Comparison of ENCODE assay signal across 4 worm cellular contexts in genomic region chrIV:6631704-6632272, ce11.
TF ChIP-seq lines count a peak whose summit lies in the region.

Gene cest-5.1, minus strand, starts transcription at chrIV:6631754.
Gene C01B10.9, plus strand, starts transcription at chrIV:6632222.

TF ChIP-seq in whole organism, L2 larva, 48 proteins besides CTCF, POLR2A, EP300 and RAD21 (continues in another document):
- TF ChIP-seq lin-13 (GFP tag; optimal IDR thresholded peaks at IDR 0.05; lab: Kevin White, UChicago) (peak; percentile 69), egl-27 (tag; optimal IDR thresholded peaks at IDR 0.05; lab: Kevin White, UChicago) (no peak), ztf-4 (tag; optimal IDR thresholded peaks at IDR 0.05; lab: Kevin White, UChicago) (no peak), unc-55 (GFP tag; optimal IDR thresholded peaks at IDR 0.05; lab: Kevin White, UChicago) (peak; percentile 85), mab-5 (tag; optimal IDR thresholded peaks at IDR 0.05; lab: Kevin White, UChicago) (peak; percentile 27), ztf-11 (tag; optimal IDR thresholded peaks at IDR 0.05; lab: Kevin White, UChicago) (no peak), unc-39 (tag; optimal IDR thresholded peaks at IDR 0.05; lab: Kevin White, UChicago) (no peak), R02D3.7 (tag; optimal IDR thresholded peaks at IDR 0.05; lab: Kevin White, UChicago) (peak; percentile 11), C34F6.9 (tag; optimal IDR thresholded peaks at IDR 0.05; lab: Kevin White, UChicago) (peak; percentile 63), elt-1 (tag; optimal IDR thresholded peaks at IDR 0.05; lab: Kevin White, UChicago) (no peak), nhr-6 (tag; optimal IDR thresholded peaks at IDR 0.05; lab: Kevin White, UChicago) (no peak), nhr-21 (tag; optimal IDR thresholded peaks at IDR 0.05; lab: Kevin White, UChicago) (peak; percentile 32), Y55F3AM.14 (GFP tag; optimal IDR thresholded peaks at IDR 0.05; lab: Kevin White, UChicago) (no peak), lin-11 (tag; optimal IDR thresholded peaks at IDR 0.05; lab: Kevin White, UChicago) (peak; percentile 33), F13H6.1 (tag; optimal IDR thresholded peaks at IDR 0.05; lab: Kevin White, UChicago) (peak; percentile 74), ztf-1 (GFP tag; conservative IDR thresholded peaks at IDR 0.05; lab: Robert Waterston, UW) (no peak), sma-9 (GFP tag; optimal IDR thresholded peaks at IDR 0.05; lab: Kevin White, UChicago) (peak; percentile 82), sma-9 (tag; optimal IDR thresholded peaks at IDR 0.05; lab: Kevin White, UChicago) (no peak), lsy-2 (tag; optimal IDR thresholded peaks at IDR 0.05; lab: Kevin White, UChicago) (peak; percentile 59 to 81), sma-3 (GFP tag; optimal IDR thresholded peaks at IDR 0.05; lab: Kevin White, UChicago) (peak; percentile 80), fos-1 (tag; optimal IDR thresholded peaks at IDR 0.05; lab: Kevin White, UChicago) (peak; percentile 6), nhr-77 (tag; optimal IDR thresholded peaks at IDR 0.05; lab: Kevin White, UChicago) (no peak), crh-2 (tag; optimal IDR thresholded peaks at IDR 0.05; lab: Kevin White, UChicago) (peak; percentile 61)

TF ChIP-seq in whole organism, L4 larva, 104 proteins besides CTCF, POLR2A, EP300 and RAD21 (continues in another document):
- TF ChIP-seq daf-16 (GFP tag; optimal IDR thresholded peaks at IDR 0.05; lab: Kevin White, UChicago) (peak in 1 of 2 experiments; percentile 7), daf-16 (tag; optimal IDR thresholded peaks at IDR 0.05; lab: Kevin White, UChicago) (peak; percentile 59), ztf-11 (tag; optimal IDR thresholded peaks at IDR 0.05; lab: Kevin White, UChicago) (no peak), ceh-44 (GFP tag; IDR thresholded peaks at IDR 0.05; lab: Robert Waterston, UW) (peak; percentile 33; the same call in 1 of the 2 replicates), zip-2 (tag; optimal IDR thresholded peaks at IDR 0.05; lab: Kevin White, UChicago) (peak; percentile 4), madf-5 (GFP tag; IDR thresholded peaks at IDR 0.05; lab: Robert Waterston, UW) (no peak), lin-1 (GFP tag; IDR thresholded peaks at IDR 0.05; lab: Robert Waterston, UW) (no peak), mdl-1 (tag; optimal IDR thresholded peaks at IDR 0.05; lab: Kevin White, UChicago) (no peak), php-3 (GFP tag; IDR thresholded peaks at IDR 0.05; lab: Robert Waterston, UW) (no peak), egl-43 (GFP tag; IDR thresholded peaks at IDR 0.05; lab: Robert Waterston, UW) (no peak), nhr-237 (tag; optimal IDR thresholded peaks at IDR 0.05; lab: Kevin White, UChicago) (no peak), snpc-4 (tag; optimal IDR thresholded peaks at IDR 0.05; lab: Kevin White, UChicago) (peak; percentile 12), dpl-1 (GFP tag; optimal IDR thresholded peaks at IDR 0.05; lab: Kevin White, UChicago) (peak; percentile 95), nhr-77 (tag; optimal IDR thresholded peaks at IDR 0.05; lab: Kevin White, UChicago) (no peak), zfp-2 (tag; optimal IDR thresholded peaks at IDR 0.05; lab: Kevin White, UChicago) (no peak), rbr-2 (tag; optimal IDR thresholded peaks at IDR 0.05; lab: Kevin White, UChicago) (peak; percentile 30), hif-1 (tag; optimal IDR thresholded peaks at IDR 0.05; lab: Kevin White, UChicago) (peak in 1 of 2 experiments; percentile 90), hlh-30 (tag; optimal IDR thresholded peaks at IDR 0.05; lab: Kevin White, UChicago; ENCODE audit: insufficient read depth) (no peak), dmd-6 (GFP tag; IDR thresholded peaks at IDR 0.05; lab: Robert Waterston, UW) (peak; percentile 63), unc-130 (GFP tag; optimal IDR thresholded peaks at IDR 0.05; lab: Kevin White, UChicago) (peak; percentile 88), mxl-3 (GFP tag; optimal IDR thresholded peaks at IDR 0.05; lab: Kevin White, UChicago) (no peak), Y105C5A.15 (GFP tag; IDR thresholded peaks at IDR 0.05; lab: Robert Waterston, UW) (no peak), nhr-6 (tag; optimal IDR thresholded peaks at IDR 0.05; lab: Kevin White, UChicago) (no peak), ZK337.2 (GFP tag; IDR thresholded peaks at IDR 0.05; lab: Robert Waterston, UW) (peak; percentile 86)

TF ChIP-seq in whole organism, late embryonic, 69 proteins besides CTCF, POLR2A, EP300 and RAD21 (continues in another document):
- TF ChIP-seq nhr-232 (tag; optimal IDR thresholded peaks at IDR 0.05; lab: Kevin White, UChicago) (no peak), sox-4 (tag; optimal IDR thresholded peaks at IDR 0.05; lab: Kevin White, UChicago) (no peak), K09A11.1 (tag; optimal IDR thresholded peaks at IDR 0.05; lab: Kevin White, UChicago; ENCODE audit: insufficient read depth) (no peak), ceh-45 (GFP tag; IDR thresholded peaks at IDR 0.05; lab: Robert Waterston, UW) (no peak), pha-2 (tag; optimal IDR thresholded peaks at IDR 0.05; lab: Kevin White, UChicago) (peak; percentile 6), ceh-34 (tag; optimal IDR thresholded peaks at IDR 0.05; lab: Kevin White, UChicago) (peak; percentile 64), che-1 (tag; optimal IDR thresholded peaks at IDR 0.05; lab: Kevin White, UChicago) (no peak), eyg-1 (tag; optimal IDR thresholded peaks at IDR 0.05; lab: Kevin White, UChicago) (peak; percentile 17), elt-4 (tag; optimal IDR thresholded peaks at IDR 0.05; lab: Kevin White, UChicago) (no peak), ceh-24 (tag; optimal IDR thresholded peaks at IDR 0.05; lab: Kevin White, UChicago) (no peak), ceh-22 (tag; optimal IDR thresholded peaks at IDR 0.05; lab: Kevin White, UChicago) (no peak), npax-4 (tag; optimal IDR thresholded peaks at IDR 0.05; lab: Kevin White, UChicago) (no peak), ceh-18 (tag; optimal IDR thresholded peaks at IDR 0.05; lab: Kevin White, UChicago) (no peak), elt-2 (tag; optimal IDR thresholded peaks at IDR 0.05; lab: Kevin White, UChicago) (peak; percentile 75), pqm-1 (tag; optimal IDR thresholded peaks at IDR 0.05; lab: Kevin White, UChicago) (no peak), hlh-13 (GFP tag; optimal IDR thresholded peaks at IDR 0.05; lab: Kevin White, UChicago) (no peak), ceh-14 (tag; optimal IDR thresholded peaks at IDR 0.05; lab: Kevin White, UChicago) (peak; percentile 68), madf-2 (tag; optimal IDR thresholded peaks at IDR 0.05; lab: Kevin White, UChicago) (no peak), lin-11 (tag; optimal IDR thresholded peaks at IDR 0.05; lab: Kevin White, UChicago) (no peak), ceh-19 (GFP tag; optimal IDR thresholded peaks at IDR 0.05; lab: Kevin White, UChicago) (no peak), tbx-7 (tag; optimal IDR thresholded peaks at IDR 0.05; lab: Kevin White, UChicago) (peak; percentile 84), ceh-2 (tag; optimal IDR thresholded peaks at IDR 0.05; lab: Kevin White, UChicago) (peak; percentile 90), hlh-6 (tag; optimal IDR thresholded peaks at IDR 0.05; lab: Kevin White, UChicago) (no peak), sox-2 (GFP tag; IDR thresholded peaks at IDR 0.05; lab: Robert Waterston, UW) (no peak), hlh-30 (tag; optimal IDR thresholded peaks at IDR 0.05; lab: Kevin White, UChicago; ENCODE audit: insufficient read depth) (no peak), ets-4 (tag; optimal IDR thresholded peaks at IDR 0.05; lab: Kevin White, UChicago) (peak; percentile 90), ceh-9 (tag; optimal IDR thresholded peaks at IDR 0.05; lab: Kevin White, UChicago) (no peak)

TF ChIP-seq in whole organism, mixed stage, embryonic, 35 proteins besides CTCF, POLR2A, EP300 and RAD21:
- TF ChIP-seq lsy-2 (tag; optimal IDR thresholded peaks at IDR 0.05; lab: Kevin White, UChicago), result peak; percentile 40
- TF ChIP-seq elt-3 (tag; optimal IDR thresholded peaks at IDR 0.05; lab: Kevin White, UChicago), result no peak
- no peak for TF ChIP-seq M03D4.4 (tag; optimal IDR thresholded peaks at IDR 0.05; lab: Kevin White, UChicago)
- TF ChIP-seq nhr-76 (tag; optimal IDR thresholded peaks at IDR 0.05; lab: Kevin White, UChicago), result no peak
- peak; percentile 44 for TF ChIP-seq ces-1 (GFP tag; optimal IDR thresholded peaks at IDR 0.05; lab: Kevin White, UChicago)
